Worm (Caenorhabditis elegans) whole organism, young adult: ENCODE measurements around the gene clec-251.
"Not testable (repeated sequence)": the region's sequence is repeated elsewhere in the genome, so short reads cannot be mapped to it uniquely, and the experiment has no call there.

Experiments
- F22D6.2 ChIP-seq: sonication (generic microtip); optimal IDR thresholded peaks from 2 replicates; lab custom pipeline; 2016; ENCODE audit warnings: mild to moderate bottlenecking, missing genetic modification characterization, missing compliant biosample characterization
- F55B11.4 ChIP-seq: sonication (generic microtip); optimal IDR thresholded peaks from 2 replicates; lab custom pipeline; 2016; ENCODE audit warnings: missing compliant biosample characterization, missing genetic modification characterization, borderline replicate concordance; ENCODE audit not compliant: insufficient read depth
- K12H6.12 ChIP-seq: fragments of 200-800 bp; sonication (Bioruptor generic); optimal IDR thresholded peaks from 2 replicates; lab custom pipeline; 2018; ENCODE audit warnings: mild to moderate bottlenecking, missing genetic modification characterization, missing compliant biosample characterization
- T07F8.4 ChIP-seq: sonication (generic microtip); optimal IDR thresholded peaks from 2 replicates; lab custom pipeline; 2016; ENCODE audit warnings: mild to moderate bottlenecking, missing genetic modification characterization, moderate library complexity, missing compliant biosample characterization
- Y53G8AR.9 ChIP-seq: fragments of 200-800 bp; sonication (Bioruptor generic); conservative IDR thresholded peaks from 2 replicates; pipeline ENCODE4 v1.3.6; 2022; ENCODE audit warnings: missing genetic modification reagents, missing genetic modification characterization, missing compliant biosample characterization
- Y95B8A.8 ChIP-seq: fragments of 200-800 bp; sonication (Bioruptor generic); IDR thresholded peaks from 2 replicates; pipeline ENCODE4 v1.3.6; 2022; ENCODE audit warnings: missing genetic modification reagents, missing genetic modification characterization, missing compliant biosample characterization
- ama-1 ChIP-seq, 3 experiments: fragments of 150-350 bp in 1 of 3; sonication (generic microtip) in 2 of 3; optimal IDR thresholded peaks; 2 replicates each; lab custom pipeline; 2014 to 2018; ENCODE audit warnings: missing biosample characterization in 2 of 3, missing genetic modification characterization in 2 of 3, missing genetic modification reagents in 2 of 3
- atf-7 ChIP-seq: sonication (generic microtip); optimal IDR thresholded peaks from 2 replicates; lab custom pipeline; 2017; ENCODE audit warnings: mild to moderate bottlenecking, missing genetic modification characterization, missing compliant biosample characterization
- attf-5 ChIP-seq: fragments of 200-800 bp; sonication (Bioruptor generic); optimal IDR thresholded peaks from 2 replicates; lab custom pipeline; 2018; ENCODE audit warnings: mild to moderate bottlenecking, missing genetic modification characterization, missing compliant biosample characterization
- attf-6 ChIP-seq: fragments of 200-800 bp; sonication (Bioruptor generic); IDR thresholded peaks from 2 replicates; pipeline ENCODE4 v1.3.6; 2022; ENCODE audit warnings: missing genetic modification reagents, missing genetic modification characterization, missing compliant biosample characterization
- bed-2 ChIP-seq: fragments of 200-800 bp; sonication (Bioruptor generic); IDR thresholded peaks from 2 replicates; pipeline ENCODE4 v1.3.6; 2022; ENCODE audit warnings: missing genetic modification reagents, missing genetic modification characterization, missing compliant biosample characterization
- ccch-3 ChIP-seq: fragments of 200-800 bp; sonication (Bioruptor generic); optimal IDR thresholded peaks from 2 replicates; lab custom pipeline; 2018; ENCODE audit warnings: mild to moderate bottlenecking, missing genetic modification characterization, missing compliant biosample characterization
- ceh-40 ChIP-seq: fragments of 200-800 bp; sonication (Bioruptor generic); IDR thresholded peaks from 2 replicates; pipeline ENCODE4 v1.3.6; 2022; ENCODE audit warnings: missing genetic modification characterization, missing compliant biosample characterization
- chd-7 ChIP-seq: sonication (generic microtip); optimal IDR thresholded peaks from 2 replicates; lab custom pipeline; 2016; ENCODE audit warnings: mild to moderate bottlenecking, missing genetic modification characterization, moderate library complexity, missing compliant biosample characterization
- die-1 ChIP-seq: sonication (generic microtip); optimal IDR thresholded peaks from 2 replicates; lab custom pipeline; 2016; ENCODE audit warnings: missing genotype, mild to moderate bottlenecking, missing genetic modification characterization, missing compliant biosample characterization
- dpl-1 ChIP-seq: fragments of 150-350 bp; optimal IDR thresholded peaks from 2 replicates; lab custom pipeline; 2014; ENCODE audit warnings: missing biosample characterization, missing genetic modification reagents, missing genetic modification characterization
- efl-1 ChIP-seq: fragments of 150-350 bp; optimal IDR thresholded peaks from 2 replicates; lab custom pipeline; 2014; ENCODE audit warnings: missing biosample characterization, missing genetic modification reagents, missing genetic modification characterization
- egl-44 ChIP-seq: fragments of 200-800 bp; sonication (Bioruptor generic); IDR thresholded peaks from 2 replicates; pipeline ENCODE4 v1.3.6; 2022; ENCODE audit warnings: missing genetic modification reagents, missing genetic modification characterization, missing compliant biosample characterization
- him-1 ChIP-seq: sonication (generic microtip); optimal IDR thresholded peaks from 2 replicates; lab custom pipeline; 2016; ENCODE audit warnings: missing genotype, missing genetic modification reagents, missing genetic modification characterization, missing compliant biosample characterization
- hmg-20 ChIP-seq: fragments of 200-800 bp; sonication (Bioruptor generic); IDR thresholded peaks from 2 replicates; pipeline ENCODE4 v1.3.6; 2022; ENCODE audit warnings: missing genetic modification reagents, missing genetic modification characterization, missing compliant biosample characterization
- let-526 ChIP-seq: fragments of 200-800 bp; sonication (Bioruptor generic); IDR thresholded peaks from 2 replicates; pipeline ENCODE4 v1.3.6; 2022; ENCODE audit warnings: missing genetic modification reagents, missing genetic modification characterization, missing compliant biosample characterization
- lin-35 ChIP-seq, 3 experiments: fragments of 150-350 bp in 2 of 3; sonication (generic microtip) in 1 of 3; optimal IDR thresholded peaks; 2 replicates each; lab custom pipeline; 2014 to 2018; ENCODE audit warnings: missing biosample characterization in 3 of 3, missing genetic modification characterization in 3 of 3, missing genetic modification reagents in 3 of 3
- madf-3 ChIP-seq: fragments of 200-800 bp; sonication (Bioruptor generic); IDR thresholded peaks from 2 replicates; pipeline ENCODE4 v1.3.6; 2022; ENCODE audit warnings: missing genetic modification reagents, missing genetic modification characterization, missing compliant biosample characterization
- madf-6 ChIP-seq: fragments of 200-800 bp; sonication (Bioruptor generic); IDR thresholded peaks from 2 replicates; pipeline ENCODE4 v1.3.6; 2022; ENCODE audit warnings: missing genetic modification reagents, missing genetic modification characterization, missing compliant biosample characterization
- madf-8 ChIP-seq: fragments of 200-800 bp; sonication (Bioruptor generic); conservative IDR thresholded peaks from 2 replicates; pipeline ENCODE4 v1.3.6; 2022; ENCODE audit warnings: missing genetic modification reagents, missing genetic modification characterization, missing compliant biosample characterization
- mcd-1 ChIP-seq: fragments of 200-800 bp; sonication (Bioruptor generic); IDR thresholded peaks from 2 replicates; pipeline ENCODE4 v1.3.6; 2022; ENCODE audit warnings: missing genetic modification reagents, missing genetic modification characterization, missing compliant biosample characterization
- mel-28 ChIP-seq: sonication (generic microtip); optimal IDR thresholded peaks from 2 replicates; lab custom pipeline; 2016; ENCODE audit warnings: borderline replicate concordance, mild to moderate bottlenecking, missing genetic modification characterization, missing compliant biosample characterization
- nhr-179 ChIP-seq: sonication (generic microtip); optimal IDR thresholded peaks from 2 replicates; lab custom pipeline; 2016; ENCODE audit warnings: mild to moderate bottlenecking, missing genetic modification characterization, missing compliant biosample characterization
- nhr-27 ChIP-seq: fragments of 200-800 bp; sonication (Bioruptor generic); optimal IDR thresholded peaks from 2 replicates; lab custom pipeline; 2018; ENCODE audit warnings: mild to moderate bottlenecking, missing genetic modification characterization, moderate library complexity, missing compliant biosample characterization
- nhr-90 ChIP-seq: sonication (generic microtip); optimal IDR thresholded peaks from 2 replicates; lab custom pipeline; 2016; ENCODE audit warnings: missing genotype, mild to moderate bottlenecking, missing genetic modification characterization, missing compliant biosample characterization
- pbrm-1 ChIP-seq: fragments of 200-800 bp; sonication (Bioruptor generic); IDR thresholded peaks from 2 replicates; pipeline ENCODE4 v1.3.6; 2022; ENCODE audit warnings: missing genetic modification reagents, missing genetic modification characterization, missing compliant biosample characterization
- rec-8 ChIP-seq, 2 experiments: sonication (generic microtip); optimal IDR thresholded peaks; 2 replicates each; lab custom pipeline; 2016; ENCODE audit warnings: mild to moderate bottlenecking in 2 of 2, missing genetic modification characterization in 2 of 2, missing genetic modification reagents in 2 of 2, missing genotype in 2 of 2, missing biosample characterization in 1 of 2, missing compliant biosample characterization in 1 of 2, moderate library complexity in 1 of 2
- sdz-38 ChIP-seq: sonication (generic microtip); optimal IDR thresholded peaks from 2 replicates; lab custom pipeline; 2016; ENCODE audit warnings: missing genotype, missing genetic modification characterization, missing compliant biosample characterization
- snpc-4 ChIP-seq, 5 experiments: fragments of 150-350 bp in 1 of 5; sonication (generic microtip) in 4 of 5; optimal IDR thresholded peaks; 2 replicates each; lab custom pipeline; 2014 to 2018; ENCODE audit warnings: missing genetic modification characterization in 5 of 5, missing biosample characterization in 3 of 5, antibody characterized with exemption in 2 of 5, mild to moderate bottlenecking in 2 of 5, missing compliant biosample characterization in 2 of 5, missing genotype in 2 of 5, moderate library complexity in 2 of 5, missing genetic modification reagents in 1 of 5
- unc-130 ChIP-seq: sonication (generic microtip); optimal IDR thresholded peaks from 2 replicates; lab custom pipeline; 2016; ENCODE audit warnings: missing genetic modification reagents, missing genetic modification characterization, missing compliant biosample characterization
- ztf-22 ChIP-seq: fragments of 200-800 bp; sonication (Bioruptor generic); optimal IDR thresholded peaks from 2 replicates; lab custom pipeline; 2018; ENCODE audit warnings: mild to moderate bottlenecking, missing genetic modification characterization, moderate library complexity, missing compliant biosample characterization

The clec-251 gene

DNA sequence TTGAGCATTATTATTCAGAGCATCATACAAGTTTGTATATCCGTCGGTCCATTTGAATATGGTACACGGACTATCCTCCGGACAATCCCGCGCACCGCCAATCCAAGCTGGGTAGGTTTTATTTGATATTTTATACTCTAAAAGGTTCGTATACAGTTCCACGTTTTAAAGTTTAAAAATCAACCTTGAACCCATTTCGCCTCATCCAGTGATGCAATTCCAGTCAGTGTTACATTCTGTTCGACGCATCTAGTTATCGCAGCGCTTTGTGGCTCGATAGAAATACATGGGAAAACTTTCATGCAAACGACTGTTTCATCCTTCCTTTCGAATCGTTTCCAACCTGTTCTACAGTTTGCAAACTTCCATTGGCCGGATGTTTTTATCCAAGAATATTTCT is 23.1 kb upstream of the clec-251 start:
- TF ChIP-seq atf-7 (tag; lab: Kevin White, UChicago) (no peak), him-1 (tag; lab: Kevin White, UChicago) (no peak), sdz-38 (tag; lab: Kevin White, UChicago) (no peak)

DNA sequence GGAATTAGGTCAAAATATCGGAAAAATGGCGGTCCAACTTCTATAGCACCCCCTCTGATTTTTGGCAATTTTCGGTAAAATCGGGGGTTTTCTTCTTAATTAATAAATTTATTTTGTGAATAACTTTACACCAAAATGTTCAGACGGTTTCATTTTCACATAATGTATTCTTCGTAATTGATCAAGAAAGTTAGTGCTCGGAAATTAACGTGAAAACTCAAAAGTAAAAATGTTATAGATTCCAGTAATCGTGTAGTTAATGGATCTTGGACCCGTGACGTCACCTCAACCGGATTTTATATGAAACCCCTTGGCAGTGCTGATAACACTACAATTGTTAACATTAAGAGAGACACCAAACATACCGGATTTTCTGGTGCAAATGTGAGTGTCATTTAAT is 15.3 kb upstream of the clec-251 start, which contains the start of gene F11D11.22:
Gene F11D11.22 (plus strand): TSS at position 301 of the 400 bp plus-strand sequence.
- TF ChIP-seq K12H6.12; madf-6; mcd-1 (GFP tag; lab: Robert Waterston, UW): not testable (repeated sequence)

ce11 chrV:18761078-18761477 is 14.3 kb upstream of the clec-251 start, which contains the start of gene F11D11.4:
Gene F11D11.4 (plus strand): TSS chrV:18761378.
- TF ChIP-seq attf-6 (GFP tag; lab: Robert Waterston, UW) (no peak), ama-1 (optimal IDR thresholded peaks at IDR 0.05; lab: Kevin White, UChicago) (no peak), ama-1 (GFP tag; optimal IDR thresholded peaks at IDR 0.05; lab: Kevin White, UChicago) (no peak), pbrm-1 (GFP tag; lab: Robert Waterston, UW) (no peak)
- TF ChIP-seq, all 124 proteins: peak for 0

- TF ChIP-seq egl-44, result no peak
- no peak for TF ChIP-seq lin-35 (GFP tag; optimal IDR thresholded peaks at IDR 0.05; lab: Kevin White, UChicago)
- no peak for TF ChIP-seq efl-1 (GFP tag; lab: Kevin White, UChicago)
- no peak for TF ChIP-seq Y53G8AR.9 (GFP tag; lab: Robert Waterston, UW)
- no peak for TF ChIP-seq F55B11.4 (tag; lab: Kevin White, UChicago)
- TF ChIP-seq ceh-40 (GFP tag; lab: Robert Waterston, UW), result no peak
- no peak for TF ChIP-seq unc-130
- TF ChIP-seq ztf-22 (GFP tag; lab: Kevin White, UChicago), result no peak
- TF ChIP-seq T07F8.4 (tag; lab: Kevin White, UChicago), result no peak
- no peak for TF ChIP-seq ccch-3 (GFP tag; lab: Kevin White, UChicago)
- TF ChIP-seq hmg-20 (GFP tag; lab: Robert Waterston, UW), result no peak
Measured at ce11 chrV:18760174-18760573, 13.4 kb upstream of the clec-251 start, which contains the start of gene F11D11.3. Gene F11D11.3 (minus strand): TSS chrV:18760274.

DNA sequence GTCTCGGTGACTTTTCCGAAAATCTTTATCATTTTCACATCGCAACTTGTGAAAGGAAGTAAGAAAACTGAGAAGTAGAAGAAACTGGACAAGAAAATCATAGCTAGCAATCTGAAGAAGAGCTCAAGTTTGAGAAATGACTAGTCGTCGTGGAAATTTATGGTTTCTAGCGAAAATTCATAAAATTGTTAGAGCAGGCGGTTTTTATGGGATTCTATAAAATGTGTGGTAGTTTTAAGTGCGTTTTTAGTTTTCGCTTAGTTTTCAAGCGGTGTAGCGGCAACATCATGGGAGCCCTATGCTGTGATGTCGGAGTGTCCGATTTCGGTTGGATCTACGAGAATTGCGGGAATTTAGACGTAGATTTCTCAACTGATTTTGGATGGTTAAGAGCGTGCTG is 7.5 kb upstream of the clec-251 start, which contains the start of gene clec-254:
Gene clec-254 (minus strand): TSS at position 101 of the 400 bp plus-strand sequence.
- TF ChIP-seq rec-8 (tag; optimal IDR thresholded peaks at IDR 0.05; lab: Kevin White, UChicago); F55B11.4 (tag; lab: Kevin White, UChicago); nhr-179 (tag; lab: Kevin White, UChicago): not testable (repeated sequence)

DNA sequence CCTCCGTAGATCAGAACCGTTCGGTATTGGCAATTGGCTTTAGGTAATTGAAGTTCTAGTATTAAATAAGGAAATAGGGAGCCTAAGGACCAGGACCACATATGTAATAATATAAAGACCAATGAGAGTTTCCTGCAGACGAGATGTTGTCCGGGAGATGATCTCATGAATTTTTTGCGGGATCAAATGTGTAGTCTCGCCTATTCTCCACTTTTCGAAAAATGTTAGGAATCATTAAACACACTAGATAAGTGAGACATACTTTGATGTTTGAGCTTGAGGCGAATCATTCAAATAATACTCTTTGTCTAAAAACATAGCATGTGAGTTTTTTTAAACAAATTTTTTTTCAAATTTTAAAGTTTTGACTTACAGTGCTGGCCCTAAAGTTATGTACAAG is 6.2 kb upstream of the clec-251 start, which contains the start of gene F11D11.6:
Gene F11D11.6 (minus strand): TSS at position 101 of the 400 bp plus-strand sequence.
- TF ChIP-seq mel-28 (tag; lab: Kevin White, UChicago) (no peak), nhr-90 (tag; lab: Kevin White, UChicago) (no peak), madf-8 (GFP tag; lab: Robert Waterston, UW) (no peak), F22D6.2 (tag; lab: Kevin White, UChicago) (no peak), die-1 (tag; lab: Kevin White, UChicago) (no peak), snpc-4 (GFP tag; optimal IDR thresholded peaks at IDR 0.05; lab: Kevin White, UChicago) (no peak), snpc-4 (tag; optimal IDR thresholded peaks at IDR 0.05; lab: Kevin White, UChicago) (no peak), chd-7 (no peak), madf-3 (no peak), nhr-27 (no peak), dpl-1 (GFP tag; lab: Kevin White, UChicago) (no peak), bed-2 (GFP tag; lab: Robert Waterston, UW) (no peak), attf-5 (GFP tag; lab: Kevin White, UChicago) (no peak), Y95B8A.8 (GFP tag; lab: Robert Waterston, UW) (no peak), atf-7 (tag; lab: Kevin White, UChicago) (no peak), let-526 (GFP tag; lab: Robert Waterston, UW) (no peak), him-1 (tag; lab: Kevin White, UChicago) (no peak)
